Fruit fly (Drosophila melanogaster): Measurements from ENCODE around the gene CG3437.

DNA sequence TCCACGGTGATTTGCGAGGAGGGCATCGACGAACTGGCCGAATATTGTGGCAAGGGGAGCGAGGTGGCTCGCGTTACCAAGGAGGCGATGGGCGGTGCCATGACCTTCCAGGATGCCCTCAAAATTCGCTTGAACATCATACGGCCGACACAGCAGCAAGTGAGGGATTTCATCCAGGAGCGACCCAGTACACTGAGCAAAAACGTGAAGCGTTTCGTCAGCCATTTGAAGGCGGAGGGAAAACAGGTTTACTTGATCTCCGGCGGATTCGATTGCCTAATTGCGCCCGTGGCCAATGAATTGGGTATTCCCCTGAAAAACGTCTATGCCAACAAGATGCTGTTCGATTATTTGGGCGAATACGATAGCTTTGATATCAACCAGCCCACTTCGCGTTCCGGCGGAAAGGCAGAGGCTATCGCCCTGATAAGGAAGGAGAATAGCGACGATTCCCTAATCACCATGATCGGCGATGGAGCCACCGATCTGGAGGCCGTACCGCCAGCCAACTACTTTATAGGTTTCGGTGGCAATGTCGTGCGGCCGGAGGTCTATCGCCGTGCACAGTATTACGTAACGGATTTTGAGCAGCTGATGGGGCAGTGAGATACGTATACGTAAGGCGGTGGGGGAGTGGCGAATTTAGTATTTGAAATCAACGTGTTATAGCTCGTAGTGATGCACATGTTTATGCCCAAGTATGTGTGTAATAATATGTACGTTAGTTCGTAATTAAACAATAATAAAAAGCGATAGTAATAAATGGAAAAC lies 33.5 kb downstream of the CG3437 start:
- TF ChIP-seq CG3163 (GFP tag; optimal IDR thresholded peaks at IDR 0.05), result no peak
- TF ChIP-seq cwo (GFP tag; optimal IDR thresholded peaks at IDR 0.05), result no peak
- TF ChIP-seq CG1233 (GFP tag; optimal IDR thresholded peaks at IDR 0.05), result no peak
- TF ChIP-seq CG33213 (GFP tag; optimal IDR thresholded peaks at IDR 0.05), result no peak
- no peak for TF ChIP-seq CG34224 (GFP tag; IDR thresholded peaks at IDR 0.05; ENCODE audit: partially characterized antibody)
- no peak for TF ChIP-seq CG15514 (GFP tag; optimal IDR thresholded peaks at IDR 0.05)
- TF ChIP-seq CG4617 (GFP tag; optimal IDR thresholded peaks at IDR 0.05; ENCODE audit: borderline replicate concordance), result no peak
- TF ChIP-seq CG3065 (GFP tag; optimal IDR thresholded peaks at IDR 0.05), result no peak
- TF ChIP-seq lab (GFP tag; optimal IDR thresholded peaks at IDR 0.05), result no peak
